Fruit fly (Drosophila melanogaster) whole organism, embryonic: Measurements from ENCODE around the gene Tmhs.

Source experiments
- B-H2 ChIP-seq: fragments of 200-800 bp; sonication (Bioruptor generic); optimal IDR thresholded peaks from 2 replicates; lab custom pipeline; 2018; ENCODE audit warnings: missing biosample characterization, mild to moderate bottlenecking, missing genetic modification characterization
- Bgb ChIP-seq: fragments of 200-800 bp; sonication (Bioruptor generic); IDR thresholded peaks from 2 replicates; pipeline ENCODE4 v1.3.6; 2022; ENCODE audit warnings: missing biosample characterization, missing genetic modification characterization; ENCODE audit not compliant: partially characterized antibody
- C15 ChIP-seq: fragments of 200-800 bp; sonication (Bioruptor generic); IDR thresholded peaks from 3 replicates; pipeline ENCODE4 v1.3.6; 2022; ENCODE audit warnings: missing biosample characterization, missing genetic modification characterization
- CG10147 ChIP-seq: fragments of 200-800 bp; sonication (Bioruptor generic); optimal IDR thresholded peaks from 2 replicates; lab custom pipeline; 2019; ENCODE audit warnings: missing biosample characterization, mild to moderate bottlenecking, missing genetic modification characterization, moderate library complexity
- CG10267 ChIP-seq: fragments of 200-800 bp; sonication (Bioruptor generic); optimal IDR thresholded peaks from 2 replicates; lab custom pipeline; 2018; ENCODE audit warnings: missing biosample characterization, mild to moderate bottlenecking, missing genetic modification characterization, moderate library complexity
- CG10543 ChIP-seq: fragments of 200-800 bp; sonication (Bioruptor generic); optimal IDR thresholded peaks from 3 replicates; lab custom pipeline; 2017; ENCODE audit warnings: missing biosample characterization, mild to moderate bottlenecking, missing genetic modification characterization, moderate library complexity
- CG11456 ChIP-seq: fragments of 200-800 bp; sonication (Bioruptor generic); IDR thresholded peaks from 3 replicates; pipeline ENCODE4 v1.3.6; 2022; ENCODE audit warnings: missing biosample characterization, missing genetic modification characterization
- CG13296 ChIP-seq: fragments of 200-800 bp; sonication (Bioruptor generic); optimal IDR thresholded peaks from 3 replicates; lab custom pipeline; 2018; ENCODE audit warnings: missing biosample characterization, mild to moderate bottlenecking, missing genetic modification characterization
- CG14050 ChIP-seq: fragments of 200-800 bp; sonication (Bioruptor generic); IDR thresholded peaks from 3 replicates; pipeline ENCODE4 v1.3.6; 2022; ENCODE audit warnings: missing biosample characterization, missing genetic modification characterization
- CG16815 ChIP-seq: fragments of 200-800 bp; sonication (Bioruptor generic); optimal IDR thresholded peaks from 3 replicates; lab custom pipeline; 2017; ENCODE audit warnings: missing biosample characterization, mild to moderate bottlenecking, missing genetic modification characterization
- CG17361 ChIP-seq: fragments of 200-800 bp; sonication (Bioruptor generic); IDR thresholded peaks from 3 replicates; pipeline ENCODE4 v1.3.6; 2022; ENCODE audit warnings: missing biosample characterization, missing genetic modification characterization
- CG17385 ChIP-seq: fragments of 200-800 bp; sonication (Bioruptor generic); optimal IDR thresholded peaks from 3 replicates; lab custom pipeline; 2018; ENCODE audit warnings: missing biosample characterization, mild to moderate bottlenecking, missing genetic modification characterization
- CG17568 ChIP-seq: fragments of 200-800 bp; sonication (Bioruptor generic); optimal IDR thresholded peaks from 2 replicates; lab custom pipeline; 2018; ENCODE audit warnings: missing biosample characterization, mild to moderate bottlenecking, missing genetic modification characterization, moderate library complexity
- CG18262 ChIP-seq: fragments of 200-800 bp; optimal IDR thresholded peaks from 3 replicates; lab custom pipeline; 2019; ENCODE audit warnings: missing biosample characterization, mild to moderate bottlenecking, missing genetic modification characterization, moderate library complexity
- CG1832 ChIP-seq: fragments of 200-800 bp; sonication (Bioruptor generic); optimal IDR thresholded peaks from 2 replicates; lab custom pipeline; 2017; ENCODE audit warnings: missing biosample characterization, mild to moderate bottlenecking, missing genetic modification characterization, inconsistent platforms
- CG2120 ChIP-seq: fragments of 200-800 bp; sonication (Bioruptor generic); optimal IDR thresholded peaks from 3 replicates; lab custom pipeline; 2016; ENCODE audit warnings: missing biosample characterization, missing genetic modification characterization
- CG2678 ChIP-seq: fragments of 200-800 bp; sonication (Bioruptor generic); optimal IDR thresholded peaks from 3 replicates; lab custom pipeline; 2019; ENCODE audit warnings: missing biosample characterization, mild to moderate bottlenecking, missing genetic modification characterization, moderate library complexity
- CG2712 ChIP-seq: fragments of 200-800 bp; optimal IDR thresholded peaks from 3 replicates; lab custom pipeline; 2019; ENCODE audit warnings: missing biosample characterization, mild to moderate bottlenecking, missing genetic modification characterization, moderate library complexity
- CG2889 ChIP-seq: fragments of 200-800 bp; sonication (Bioruptor generic); IDR thresholded peaks from 3 replicates; pipeline ENCODE4 v1.3.6; 2022; ENCODE audit warnings: missing biosample characterization, missing genetic modification characterization
- CG30020 ChIP-seq: fragments of 200-800 bp; optimal IDR thresholded peaks from 2 replicates; lab custom pipeline; 2019; ENCODE audit warnings: missing biosample characterization, mild to moderate bottlenecking, missing genetic modification characterization, moderate library complexity
- CG30403 ChIP-seq: fragments of 200-800 bp; sonication (Bioruptor generic); optimal IDR thresholded peaks from 3 replicates; lab custom pipeline; 2016; ENCODE audit warnings: missing biosample characterization, missing genetic modification characterization
- CG32767 ChIP-seq: fragments of 200-800 bp; sonication (Bioruptor generic); IDR thresholded peaks from 2 replicates; pipeline ENCODE4 v1.3.6; 2022; ENCODE audit warnings: missing biosample characterization, missing genetic modification characterization
- CG42726 ChIP-seq: fragments of 200-800 bp; sonication (Bioruptor generic); IDR thresholded peaks from 2 replicates; pipeline ENCODE4 v1.3.6; 2022; ENCODE audit warnings: missing biosample characterization, missing genetic modification characterization; ENCODE audit not compliant: partially characterized antibody
- CG4404 ChIP-seq: fragments of 200-800 bp; sonication (Bioruptor generic); IDR thresholded peaks from 2 replicates; pipeline ENCODE4 v1.3.6; 2022; ENCODE audit warnings: missing biosample characterization, missing genetic modification characterization
- CG6254 ChIP-seq: fragments of 200-800 bp; sonication (Bioruptor generic); optimal IDR thresholded peaks from 3 replicates; lab custom pipeline; 2017; ENCODE audit warnings: mild to moderate bottlenecking, missing biosample characterization, missing genetic modification reagents, missing genetic modification characterization
- CoRest ChIP-seq: fragments of 200-800 bp; sonication (Bioruptor generic); optimal IDR thresholded peaks from 3 replicates; lab custom pipeline; 2018; ENCODE audit warnings: missing biosample characterization, mild to moderate bottlenecking, missing genetic modification characterization, moderate library complexity
- Deaf1 ChIP-seq: fragments of 200-800 bp; optimal IDR thresholded peaks from 3 replicates; lab custom pipeline; 2019; ENCODE audit warnings: missing biosample characterization, mild to moderate bottlenecking, missing genetic modification characterization, moderate library complexity
- Dek ChIP-seq: fragments of 200-800 bp; sonication (Bioruptor generic); optimal IDR thresholded peaks from 3 replicates; lab custom pipeline; 2019; ENCODE audit warnings: missing biosample characterization, mild to moderate bottlenecking, missing genetic modification characterization, moderate library complexity
- E2f2 ChIP-seq: fragments of 200-800 bp; sonication (Bioruptor generic); IDR thresholded peaks from 2 replicates; pipeline ENCODE4 v1.3.6; 2022; ENCODE audit warnings: missing biosample characterization, missing genetic modification characterization
- Ets97D ChIP-seq: fragments of 200-800 bp; sonication (Bioruptor generic); optimal IDR thresholded peaks from 3 replicates; lab custom pipeline; 2016; ENCODE audit warnings: missing biosample characterization, missing genetic modification characterization
- Hey ChIP-seq: fragments of 200-800 bp; sonication (Bioruptor generic); optimal IDR thresholded peaks from 3 replicates; lab custom pipeline; 2018; ENCODE audit warnings: missing biosample characterization, mild to moderate bottlenecking, missing genetic modification characterization
- Hr51 ChIP-seq, 2 experiments: fragments of 200-800 bp; sonication (Bioruptor generic); optimal IDR thresholded peaks; 2 replicates in 1 of 2; 3 replicates in 1 of 2; lab custom pipeline; 2016 to 2018; ENCODE audit warnings: missing biosample characterization in 2 of 2, missing genetic modification characterization in 2 of 2, mild to moderate bottlenecking in 1 of 2, moderate library complexity in 1 of 2
- Med ChIP-seq: fragments of 200-800 bp; sonication (Bioruptor generic); peaks from one replicate; lab custom pipeline; 2016; ENCODE audit warnings: missing biosample characterization, missing genetic modification characterization, mild to moderate bottlenecking, inconsistent platforms, moderate library complexity
- Meics ChIP-seq: fragments of 200-800 bp; sonication (Bioruptor generic); optimal IDR thresholded peaks from 2 replicates; lab custom pipeline; 2017; ENCODE audit warnings: missing biosample characterization, mild to moderate bottlenecking, missing genetic modification characterization
- NK7.1 ChIP-seq: fragments of 200-800 bp; sonication (Bioruptor generic); optimal IDR thresholded peaks from 3 replicates; lab custom pipeline; 2016; ENCODE audit warnings: missing biosample characterization, missing genetic modification characterization
- Nf-YA ChIP-seq: fragments of 200-800 bp; sonication (Bioruptor generic); IDR thresholded peaks from 2 replicates; pipeline ENCODE4 v1.3.6; 2022; ENCODE audit warnings: missing biosample characterization, missing genetic modification characterization
- Nf-YB ChIP-seq: fragments of 200-800 bp; sonication (Bioruptor generic); optimal IDR thresholded peaks from 3 replicates; lab custom pipeline; 2019; ENCODE audit warnings: missing biosample characterization, mild to moderate bottlenecking, missing genetic modification characterization, moderate library complexity
- Pdp1 ChIP-seq, 2 experiments: fragments of 200-800 bp; sonication (Bioruptor generic); optimal IDR thresholded peaks; 3 replicates each; lab custom pipeline; 2016; ENCODE audit warnings: missing biosample characterization in 2 of 2, missing genetic modification characterization in 2 of 2, mild to moderate bottlenecking in 1 of 2, moderate library complexity in 1 of 2
- Trl ChIP-seq, 3 experiments: fragments of >200 bp in 2 of 3; fragments of 200-800 bp in 1 of 3; sonication (Bioruptor generic) in 1 of 3; optimal IDR thresholded peaks; 2 replicates in 1 of 3; 3 replicates in 2 of 3; lab custom pipeline; 2016 to 2017; ENCODE audit warnings: missing biosample characterization in 1 of 3, missing genetic modification characterization in 1 of 3
- cg ChIP-seq: fragments of 200-800 bp; sonication (Bioruptor generic); optimal IDR thresholded peaks from 3 replicates; lab custom pipeline; 2019; ENCODE audit warnings: missing biosample characterization, mild to moderate bottlenecking, missing genetic modification characterization, moderate library complexity
- dpn ChIP-seq, 2 experiments: fragments of 200-800 bp; sonication (Bioruptor generic); optimal IDR thresholded peaks; 3 replicates each; lab custom pipeline; 2016; ENCODE audit warnings: missing biosample characterization in 2 of 2, missing genetic modification characterization in 2 of 2
- esg ChIP-seq: fragments of 200-800 bp; sonication (Bioruptor generic); conservative IDR thresholded peaks from 2 replicates; pipeline ENCODE4 v1.3.6; 2022; ENCODE audit warnings: missing biosample characterization, missing genetic modification characterization
- gce ChIP-seq: fragments of 200-800 bp; sonication (Bioruptor generic); IDR thresholded peaks from 3 replicates; pipeline ENCODE4 v1.3.6; 2022; ENCODE audit warnings: missing biosample characterization, missing genetic modification characterization
- lilli ChIP-seq: fragments of 200-800 bp; sonication (Bioruptor generic); optimal IDR thresholded peaks from 3 replicates; lab custom pipeline; 2016; ENCODE audit warnings: missing biosample characterization, missing genetic modification characterization
- mam ChIP-seq: fragments of 200-800 bp; sonication (Bioruptor generic); optimal IDR thresholded peaks from 3 replicates; lab custom pipeline; 2016; ENCODE audit warnings: missing biosample characterization, missing genetic modification characterization
- nau ChIP-seq: fragments of 200-800 bp; sonication (Bioruptor generic); optimal IDR thresholded peaks from 3 replicates; lab custom pipeline; 2017; ENCODE audit warnings: missing biosample characterization, mild to moderate bottlenecking, missing genetic modification characterization, missing genetic modification reagents
- org-1 ChIP-seq: fragments of 200-800 bp; sonication (Bioruptor generic); optimal IDR thresholded peaks from 2 replicates; lab custom pipeline; 2017; ENCODE audit warnings: missing biosample characterization, missing genetic modification characterization
- otp ChIP-seq: fragments of 200-800 bp; sonication (Bioruptor generic); IDR thresholded peaks from 3 replicates; pipeline ENCODE4, ENCODE4 v1.3.6; 2022; ENCODE audit warnings: missing biosample characterization, missing genetic modification characterization
- ssp ChIP-seq: fragments of 200-800 bp; sonication (Bioruptor generic); IDR thresholded peaks from 2 replicates; pipeline ENCODE4 v1.3.6; 2022; ENCODE audit warnings: missing biosample characterization, missing genetic modification characterization
- ttk ChIP-seq: fragments of 200-800 bp; sonication (Bioruptor generic); IDR thresholded peaks from 2 replicates; pipeline ENCODE4 v2.1.2; 2022; ENCODE audit warnings: missing biosample characterization, missing genetic modification characterization
- yki ChIP-seq: fragments of >200 bp; optimal IDR thresholded peaks from 3 replicates; lab custom pipeline; 2018

The Tmhs gene

dm6 chr3L:1859563-1859962 lies 25.9 kb upstream of the Tmhs start (continued):
- TF ChIP-seq CG6254 (GFP tag; lab: Kevin White, UChicago) (peak; percentile 31), Bgb (GFP tag; lab: Robert Waterston, UW) (no peak), otp (GFP tag; lab: Robert Waterston, UW) (0 out of 3 replicates have a peak, but pooled peaks have one; percentile 14), CG16815 (GFP tag; lab: Kevin White, UChicago) (no peak), yki (no peak), Deaf1 (tag; lab: Kevin White, UChicago) (no peak), C15 (GFP tag; lab: Robert Waterston, UW) (no peak), dpn (GFP tag; optimal IDR thresholded peaks at IDR 0.05; lab: Kevin White, UChicago) (peak in 1 of 2 experiments; percentile 23), org-1 (GFP tag; lab: Kevin White, UChicago) (no peak), Ets97D (GFP tag; lab: Kevin White, UChicago) (peak; percentile 92), CG30403 (no peak), mam (GFP tag; lab: Kevin White, UChicago) (no peak), esg (GFP tag; lab: Robert Waterston, UW) (no peak), Hr51 (GFP tag; optimal IDR thresholded peaks at IDR 0.05; lab: Kevin White, UChicago) (no peak), Nf-YB (GFP tag; lab: Kevin White, UChicago) (no peak), E2f2 (GFP tag; lab: Robert Waterston, UW) (no peak), CG10543 (GFP tag; lab: Kevin White, UChicago) (no peak), CG11456 (peak; percentile 43; the same call in 1 of the 3 replicates), CG2712 (peak; percentile 12), CG42726 (GFP tag; lab: Robert Waterston, UW) (no peak), Pdp1 (GFP tag; optimal IDR thresholded peaks at IDR 0.05; lab: Kevin White, UChicago) (no peak), CG10267 (tag; lab: Kevin White, UChicago) (peak; percentile 7), Nf-YA (GFP tag; lab: Robert Waterston, UW) (no peak), CG30020 (tag; lab: Kevin White, UChicago) (no peak), CG17385 (GFP tag; lab: Kevin White, UChicago) (peak; percentile 15), CG32767 (GFP tag; lab: Robert Waterston, UW) (0 out of 2 replicates have a peak, but pooled peaks have one; percentile 18), CG14050 (GFP tag; lab: Robert Waterston, UW) (no peak), Med (GFP tag; lab: Kevin White, UChicago) (peak; percentile 80), CG4404 (GFP tag; lab: Robert Waterston, UW) (no peak), ssp (no peak), CG2678 (tag; lab: Kevin White, UChicago) (peak; percentile 2), CG1832 (no peak), nau (GFP tag; lab: Kevin White, UChicago) (peak; percentile 60), Trl (optimal IDR thresholded peaks at IDR 0.05; lab: Kevin White, UChicago) (peak; percentile 24 to 46), Trl (GFP tag; optimal IDR thresholded peaks at IDR 0.05; lab: Kevin White, UChicago) (no peak), lilli (no peak), gce (0 out of 3 replicates have a peak, but pooled peaks have one; percentile 13), CG13296 (GFP tag; lab: Kevin White, UChicago) (peak; percentile 36), CG17568 (no peak), CG2120 (GFP tag; lab: Kevin White, UChicago) (no peak), CG17361 (no peak), Meics (GFP tag; lab: Kevin White, UChicago) (peak; percentile 17), Dek (tag; lab: Kevin White, UChicago) (no peak), NK7.1 (GFP tag; lab: Kevin White, UChicago) (no peak), CG2889 (GFP tag; lab: Robert Waterston, UW) (no peak), Hey (tag; lab: Kevin White, UChicago) (no peak), CoRest (no peak), B-H2 (GFP tag; lab: Kevin White, UChicago) (no peak), ttk (no peak), cg (GFP tag; lab: Kevin White, UChicago) (peak; percentile 82), CG10147 (GFP tag; lab: Kevin White, UChicago) (no peak), CG18262 (tag; lab: Kevin White, UChicago) (no peak)
